Fruit fly (Drosophila melanogaster) whole organism, embryonic: ENCODE results near the gene CG44158.

Experiments used
- CG10543 ChIP-seq: fragments of 200-800 bp; sonication (Bioruptor generic); optimal IDR thresholded peaks from 3 replicates; lab custom pipeline; 2017; ENCODE audit warnings: missing biosample characterization, mild to moderate bottlenecking, missing genetic modification characterization, moderate library complexity
- CG12942 ChIP-seq: fragments of 200-800 bp; sonication (Bioruptor generic); optimal IDR thresholded peaks from 3 replicates; lab custom pipeline; 2016; ENCODE audit warnings: missing biosample characterization, missing genetic modification characterization
- CG13287 ChIP-seq: fragments of 200-800 bp; sonication (Bioruptor generic); IDR thresholded peaks from 2 replicates; pipeline ENCODE4 v1.3.6; 2022; ENCODE audit warnings: missing biosample characterization, missing genetic modification characterization; ENCODE audit not compliant: partially characterized antibody
- CG15073 ChIP-seq: fragments of 200-800 bp; sonication (Bioruptor generic); optimal IDR thresholded peaks from 2 replicates; lab custom pipeline; 2016; ENCODE audit warnings: missing biosample characterization, missing genetic modification characterization
- CG17568 ChIP-seq: fragments of 200-800 bp; sonication (Bioruptor generic); optimal IDR thresholded peaks from 2 replicates; lab custom pipeline; 2018; ENCODE audit warnings: missing biosample characterization, mild to moderate bottlenecking, missing genetic modification characterization, moderate library complexity
- CG17612 ChIP-seq: fragments of 200-800 bp; sonication (Bioruptor generic); IDR thresholded peaks from 2 replicates; pipeline ENCODE4 v1.3.6; 2022; ENCODE audit warnings: missing biosample characterization, missing genetic modification characterization
- CG17829 ChIP-seq: fragments of 200-800 bp; optimal IDR thresholded peaks from 2 replicates; lab custom pipeline; 2019; ENCODE audit warnings: missing biosample characterization, mild to moderate bottlenecking, missing genetic modification characterization, moderate library complexity
- CG18619 ChIP-seq: fragments of 200-800 bp; sonication (Bioruptor generic); optimal IDR thresholded peaks from 3 replicates; lab custom pipeline; 2017; ENCODE audit warnings: missing biosample characterization, mild to moderate bottlenecking, missing genetic modification characterization
- CG2678 ChIP-seq: fragments of 200-800 bp; sonication (Bioruptor generic); optimal IDR thresholded peaks from 3 replicates; lab custom pipeline; 2019; ENCODE audit warnings: missing biosample characterization, mild to moderate bottlenecking, missing genetic modification characterization, moderate library complexity
- CG30020 ChIP-seq: fragments of 200-800 bp; optimal IDR thresholded peaks from 2 replicates; lab custom pipeline; 2019; ENCODE audit warnings: missing biosample characterization, mild to moderate bottlenecking, missing genetic modification characterization, moderate library complexity
- CG3407 ChIP-seq: fragments of 200-800 bp; sonication (Bioruptor generic); optimal IDR thresholded peaks from 2 replicates; lab custom pipeline; 2018; ENCODE audit warnings: missing biosample characterization, mild to moderate bottlenecking, missing genetic modification characterization
- CG5953 ChIP-seq: fragments of 200-800 bp; sonication (Bioruptor generic); IDR thresholded peaks from 2 replicates; pipeline ENCODE4 v1.3.6; 2022; ENCODE audit warnings: missing biosample characterization, missing genetic modification characterization
- CG6254 ChIP-seq: fragments of 200-800 bp; sonication (Bioruptor generic); optimal IDR thresholded peaks from 3 replicates; lab custom pipeline; 2017; ENCODE audit warnings: mild to moderate bottlenecking, missing biosample characterization, missing genetic modification reagents, missing genetic modification characterization
- CG6272 ChIP-seq: fragments of 200-800 bp; sonication (Bioruptor generic); IDR thresholded peaks from 2 replicates; pipeline ENCODE4 v1.3.6; 2022; ENCODE audit warnings: missing biosample characterization, missing genetic modification characterization
- CG7839 ChIP-seq: fragments of 200-800 bp; sonication (Bioruptor generic); optimal IDR thresholded peaks from 3 replicates; lab custom pipeline; 2018; ENCODE audit warnings: missing biosample characterization, mild to moderate bottlenecking, missing genetic modification characterization, moderate library complexity
- CG8944 ChIP-seq: fragments of 200-800 bp; sonication (Bioruptor generic); optimal IDR thresholded peaks from 3 replicates; lab custom pipeline; 2016; ENCODE audit warnings: missing biosample characterization, missing genetic modification characterization
- CG9932 ChIP-seq: fragments of 200-800 bp; sonication (Bioruptor generic); IDR thresholded peaks from 2 replicates; pipeline ENCODE4 v1.3.6; 2022; ENCODE audit warnings: missing biosample characterization, missing genetic modification characterization
- Dip2 ChIP-seq: fragments of 200-800 bp; sonication (Bioruptor generic); IDR thresholded peaks from 2 replicates; pipeline ENCODE4 v1.3.6; 2022; ENCODE audit warnings: missing biosample characterization, missing genetic modification characterization
- Dref ChIP-seq: fragments of 200-800 bp; sonication (Bioruptor generic); IDR thresholded peaks from 2 replicates; pipeline ENCODE4 v1.3.6; 2022; ENCODE audit warnings: missing biosample characterization, missing genetic modification characterization
- Ets65A ChIP-seq: fragments of 200-800 bp; sonication (Bioruptor generic); peaks from one replicate; lab custom pipeline; 2016; ENCODE audit warnings: missing biosample characterization, missing genetic modification characterization
- Ets97D ChIP-seq: fragments of 200-800 bp; sonication (Bioruptor generic); optimal IDR thresholded peaks from 3 replicates; lab custom pipeline; 2016; ENCODE audit warnings: missing biosample characterization, missing genetic modification characterization
- HLH3B ChIP-seq: fragments of 200-800 bp; sonication (Bioruptor generic); IDR thresholded peaks from 2 replicates; pipeline ENCODE4 v1.3.6; 2022; ENCODE audit warnings: missing biosample characterization, missing genetic modification characterization
- MBD-R2 ChIP-seq: fragments of 200-800 bp; sonication (Bioruptor generic); IDR thresholded peaks from 2 replicates; pipeline ENCODE4 v1.3.6; 2022; ENCODE audit warnings: missing biosample characterization, missing genetic modification characterization
- Optix ChIP-seq: fragments of 200-800 bp; sonication (Bioruptor generic); IDR thresholded peaks from 3 replicates; pipeline ENCODE4 v1.3.6; 2022; ENCODE audit warnings: missing biosample characterization, missing genetic modification characterization
- Ptx1 ChIP-seq: fragments of 200-800 bp; sonication (Bioruptor generic); IDR thresholded peaks from 2 replicates; pipeline ENCODE4 v1.3.6; 2022; ENCODE audit warnings: missing biosample characterization, missing genetic modification characterization
- Ravus ChIP-seq: fragments of 200-800 bp; sonication (Bioruptor generic); IDR thresholded peaks from 2 replicates; pipeline ENCODE4 v1.3.6; 2022; ENCODE audit warnings: missing biosample characterization, missing genetic modification characterization
- Sry-δ ChIP-seq: fragments of 200-800 bp; sonication (Bioruptor generic); optimal IDR thresholded peaks from 2 replicates; lab custom pipeline; 2016; ENCODE audit warnings: missing biosample characterization, missing genetic modification characterization
- Vsx1 ChIP-seq: fragments of 200-800 bp; sonication (Bioruptor generic); optimal IDR thresholded peaks from 2 replicates; lab custom pipeline; 2017; ENCODE audit warnings: missing biosample characterization, mild to moderate bottlenecking, missing genetic modification characterization, missing genetic modification reagents
- bsh ChIP-seq, 2 experiments: fragments of 200-800 bp; sonication (Bioruptor generic); optimal IDR thresholded peaks; 2 replicates each; lab custom pipeline; 2017 to 2018; ENCODE audit warnings: mild to moderate bottlenecking in 2 of 2, missing biosample characterization in 2 of 2, missing genetic modification characterization in 2 of 2, moderate library complexity in 1 of 2
- chm ChIP-seq: fragments of 200-800 bp; sonication (Bioruptor generic); IDR thresholded peaks from 2 replicates; pipeline ENCODE4 v1.3.6; 2022; ENCODE audit warnings: missing biosample characterization, missing genetic modification characterization
- ci ChIP-seq: fragments of 200-800 bp; sonication (Bioruptor generic); IDR thresholded peaks from 3 replicates; pipeline ENCODE4 v1.3.6; 2022; ENCODE audit warnings: missing biosample characterization, missing genetic modification characterization
- cwo ChIP-seq: fragments of 200-800 bp; sonication (Bioruptor generic); optimal IDR thresholded peaks from 3 replicates; lab custom pipeline; 2017; ENCODE audit warnings: missing biosample characterization, missing genetic modification characterization, mild to moderate bottlenecking, moderate library complexity, missing genetic modification reagents
- dmrt99B ChIP-seq: fragments of 200-800 bp; sonication (Bioruptor generic); optimal IDR thresholded peaks from 2 replicates; lab custom pipeline; 2018; ENCODE audit warnings: missing biosample characterization, mild to moderate bottlenecking, missing genetic modification characterization, moderate library complexity
- emc ChIP-seq: fragments of 200-800 bp; sonication (Bioruptor generic); optimal IDR thresholded peaks from 2 replicates; lab custom pipeline; 2016; ENCODE audit warnings: missing biosample characterization, missing genetic modification characterization
- gcm ChIP-seq: fragments of 200-800 bp; sonication (Bioruptor generic); optimal IDR thresholded peaks from 2 replicates; lab custom pipeline; 2019; ENCODE audit warnings: missing biosample characterization, mild to moderate bottlenecking, missing genetic modification characterization, moderate library complexity
- grau ChIP-seq: fragments of 200-800 bp; optimal IDR thresholded peaks from 3 replicates; lab custom pipeline; 2019; ENCODE audit warnings: missing biosample characterization, mild to moderate bottlenecking, missing genetic modification characterization, moderate library complexity
- grn ChIP-seq: fragments of 200-800 bp; sonication (Bioruptor generic); optimal IDR thresholded peaks from 3 replicates; lab custom pipeline; 2017; ENCODE audit warnings: missing biosample characterization, missing genetic modification characterization
- ham ChIP-seq: fragments of 200-800 bp; sonication (Bioruptor generic); IDR thresholded peaks from 2 replicates; pipeline ENCODE4 v1.3.6; 2022; ENCODE audit warnings: missing biosample characterization, missing genetic modification characterization
- insv ChIP-seq, 2 experiments: fragments of 200-800 bp; sonication (Bioruptor generic); optimal IDR thresholded peaks; 3 replicates each; lab custom pipeline; 2016 to 2018; ENCODE audit warnings: missing biosample characterization in 2 of 2, missing genetic modification characterization in 2 of 2
- lilli ChIP-seq: fragments of 200-800 bp; sonication (Bioruptor generic); optimal IDR thresholded peaks from 3 replicates; lab custom pipeline; 2016; ENCODE audit warnings: missing biosample characterization, missing genetic modification characterization
- maf-S ChIP-seq: fragments of 200-800 bp; sonication (Bioruptor generic); optimal IDR thresholded peaks from 2 replicates; lab custom pipeline; 2016; ENCODE audit warnings: missing biosample characterization, missing genetic modification characterization
- nerfin-2 ChIP-seq: fragments of 200-800 bp; sonication (Bioruptor generic); IDR thresholded peaks from 2 replicates; pipeline ENCODE4 v1.3.6; 2022; ENCODE audit warnings: missing biosample characterization, missing genetic modification characterization; ENCODE audit not compliant: partially characterized antibody
- org-1 ChIP-seq: fragments of 200-800 bp; sonication (Bioruptor generic); optimal IDR thresholded peaks from 2 replicates; lab custom pipeline; 2017; ENCODE audit warnings: missing biosample characterization, missing genetic modification characterization
- pzg ChIP-seq: fragments of 200-800 bp; sonication (Bioruptor generic); optimal IDR thresholded peaks from 3 replicates; lab custom pipeline; 2018; ENCODE audit warnings: missing biosample characterization, mild to moderate bottlenecking, missing genetic modification characterization, moderate library complexity
- sim ChIP-seq: fragments of 200-800 bp; sonication (Bioruptor generic); IDR thresholded peaks from 2 replicates; pipeline ENCODE4 v1.3.6; 2022; ENCODE audit warnings: missing biosample characterization, missing genetic modification characterization
- sima ChIP-seq: fragments of 200-800 bp; sonication (Bioruptor generic); optimal IDR thresholded peaks from 2 replicates; lab custom pipeline; 2016; ENCODE audit warnings: missing biosample characterization, missing genetic modification characterization
- sqz ChIP-seq: fragments of 200-800 bp; sonication (Bioruptor generic); optimal IDR thresholded peaks from 3 replicates; lab custom pipeline; 2018; ENCODE audit warnings: missing biosample characterization, mild to moderate bottlenecking, missing genetic modification characterization
- tll ChIP-seq, 2 experiments: fragments of 200-800 bp in 1 of 2; fragments of >200 bp in 1 of 2; sonication (Bioruptor generic) in 1 of 2; optimal IDR thresholded peaks; 2 replicates each; lab custom pipeline; 2017 to 2019; ENCODE audit warnings: missing biosample characterization in 2 of 2, missing genetic modification characterization in 2 of 2, mild to moderate bottlenecking in 1 of 2, moderate library complexity in 1 of 2
- trh ChIP-seq: fragments of 200-800 bp; sonication (Bioruptor generic); optimal IDR thresholded peaks from 2 replicates; lab custom pipeline; 2016; ENCODE audit warnings: missing biosample characterization, missing genetic modification characterization
- unpg ChIP-seq: fragments of 200-800 bp; sonication (Bioruptor generic); optimal IDR thresholded peaks from 3 replicates; lab custom pipeline; 2018; ENCODE audit warnings: missing biosample characterization, mild to moderate bottlenecking, missing genetic modification characterization, moderate library complexity

Gene CG44158

dm6 chr3R:18220211-18220749 is 11.7 kb downstream of the CG44158 start, which contains the start of the genes CG7988 and CG7183 (continued):
- TF ChIP-seq ci (peak; percentile 97), CG30020 (peak; percentile 89), MBD-R2 (peak; percentile 99), Vsx1 (peak; percentile 96), CG2678 (tag; lab: Kevin White, UChicago) (peak; percentile 98), CG10543 (GFP tag; lab: Kevin White, UChicago) (peak; percentile 88), CG13287 (peak; percentile 48; the same call in 1 of the 2 replicates), Dip2 (GFP tag; lab: Robert Waterston, UW) (peak; percentile 65), CG6254 (GFP tag; lab: Kevin White, UChicago) (peak; percentile 87), cwo (GFP tag; lab: Kevin White, UChicago) (peak; percentile 90), CG8944 (peak; percentile 92), sima (peak; percentile 82), CG18619 (peak; percentile 96), CG6272 (peak; percentile 98), emc (peak; percentile 83), sqz (peak; percentile 90), org-1 (GFP tag; lab: Kevin White, UChicago) (peak; percentile 93), CG12942 (GFP tag; lab: Kevin White, UChicago) (peak; percentile 97), Sry-δ (GFP tag; lab: Kevin White, UChicago) (peak; percentile 68), sim (peak; percentile 97), CG17612 (GFP tag; lab: Robert Waterston, UW) (peak; percentile 97), gcm (GFP tag; lab: Kevin White, UChicago) (peak; percentile 99), insv (GFP tag; optimal IDR thresholded peaks at IDR 0.05; lab: Kevin White, UChicago) (peak in 1 of 2 experiments; percentile 70), maf-S (GFP tag; lab: Kevin White, UChicago) (peak; percentile 94), grau (tag; lab: Kevin White, UChicago) (peak; percentile 98), trh (GFP tag; lab: Kevin White, UChicago) (peak; percentile 95), Ravus (peak; percentile 96), CG7839 (tag; lab: Kevin White, UChicago) (peak; percentile 99), nerfin-2 (GFP tag; lab: Robert Waterston, UW) (no peak), CG15073 (GFP tag; lab: Kevin White, UChicago) (peak; percentile 82), ham (peak; percentile 91), Dref (peak; percentile 38; the same call in 1 of the 2 replicates), bsh (GFP tag; optimal IDR thresholded peaks at IDR 0.05; lab: Kevin White, UChicago) (peak; percentile 81 to 99), dmrt99B (tag; lab: Kevin White, UChicago) (peak; percentile 98), chm (GFP tag; lab: Robert Waterston, UW) (peak; percentile 97), HLH3B (GFP tag; lab: Robert Waterston, UW) (peak; percentile 99), Ets65A (peak; percentile 97), CG5953 (GFP tag; lab: Robert Waterston, UW) (peak; percentile 93), Optix (GFP tag; lab: Robert Waterston, UW) (no peak), lilli (peak; percentile 98), tll (GFP tag; optimal IDR thresholded peaks at IDR 0.05; lab: Kevin White, UChicago) (peak in 1 of 2 experiments; percentile 90), grn (GFP tag; lab: Kevin White, UChicago) (no peak), Ets97D (GFP tag; lab: Kevin White, UChicago) (peak; percentile 83), pzg (GFP tag; lab: Kevin White, UChicago) (peak; percentile 41), CG3407 (GFP tag; lab: Kevin White, UChicago) (peak; percentile 96), CG17829 (tag; lab: Kevin White, UChicago) (peak; percentile 99), unpg (GFP tag; lab: Kevin White, UChicago) (peak; percentile 99), Ptx1 (GFP tag; lab: Robert Waterston, UW) (peak; percentile 100), CG9932 (GFP tag; lab: Robert Waterston, UW) (peak; percentile 98), CG17568 (no peak)
